Worm (Caenorhabditis elegans) whole organism, young adult: ENCODE measurements around the gene sams-1.

Source experiments
- B0035.1 ChIP-seq: sonication (generic microtip); optimal IDR thresholded peaks from 2 replicates; lab custom pipeline; 2016; ENCODE audit warnings: missing genetic modification characterization, mild to moderate bottlenecking, missing compliant biosample characterization, missing genotype, missing genetic modification reagents
- T07F8.4 ChIP-seq: sonication (generic microtip); optimal IDR thresholded peaks from 2 replicates; lab custom pipeline; 2016; ENCODE audit warnings: mild to moderate bottlenecking, missing genetic modification characterization, moderate library complexity, missing compliant biosample characterization
- ama-1 ChIP-seq, 3 experiments: fragments of 150-350 bp in 1 of 3; sonication (generic microtip) in 2 of 3; optimal IDR thresholded peaks; 2 replicates each; lab custom pipeline; 2014 to 2018; ENCODE audit warnings: missing biosample characterization in 2 of 3, missing genetic modification characterization in 2 of 3, missing genetic modification reagents in 2 of 3
- mel-28 ChIP-seq: sonication (generic microtip); optimal IDR thresholded peaks from 2 replicates; lab custom pipeline; 2016; ENCODE audit warnings: borderline replicate concordance, mild to moderate bottlenecking, missing genetic modification characterization, missing compliant biosample characterization
- nfyb-1 ChIP-seq: fragments of 200-800 bp; sonication (Bioruptor generic); IDR thresholded peaks from 2 replicates; pipeline ENCODE4 v1.3.6; 2022; ENCODE audit warnings: missing genetic modification reagents, missing genetic modification characterization, missing compliant biosample characterization
- tbx-9 ChIP-seq: sonication (generic microtip); optimal IDR thresholded peaks from 2 replicates; lab custom pipeline; 2016; ENCODE audit warnings: borderline replicate concordance, missing genetic modification characterization, inconsistent platforms, missing compliant biosample characterization
- ztf-6 ChIP-seq: fragments of 200-800 bp; sonication (Bioruptor generic); IDR thresholded peaks from 2 replicates; pipeline ENCODE4 v1.3.6; 2022; ENCODE audit warnings: missing genetic modification reagents, missing genetic modification characterization, missing compliant biosample characterization

- no peak for TF ChIP-seq tbx-9
- TF ChIP-seq mel-28 (tag; lab: Kevin White, UChicago): no peak
- TF ChIP-seq B0035.1: no peak
- TF ChIP-seq ztf-6 (GFP tag; lab: Robert Waterston, UW): no peak
- TF ChIP-seq ama-1 (optimal IDR thresholded peaks at IDR 0.05; lab: Kevin White, UChicago): no peak
- TF ChIP-seq ama-1 (GFP tag; optimal IDR thresholded peaks at IDR 0.05; lab: Kevin White, UChicago): no peak
- TF ChIP-seq T07F8.4: no peak
- no peak for TF ChIP-seq nfyb-1 (GFP tag; lab: Robert Waterston, UW)
Measured at ce11 chrX:11996606-11997005, 30.8 kb downstream of the sams-1 start.
